Fruit fly (Drosophila melanogaster) whole organism, wandering third instar larva: ENCODE results near the gene Jon99Ciii.
A peak's percentile ranks its signal among the peaks of the same experiment; 100 is the strongest.

Source experiments
- Dif ChIP-seq: fragments of 200-275, 200-300 bp; sonication (Bioruptor generic); optimal IDR thresholded peaks from 2 replicates; lab custom pipeline; 2018; ENCODE audit warnings: missing biosample characterization, missing genetic modification characterization; ENCODE audit not compliant: partially characterized antibody
- dmrt93B ChIP-seq: fragments of 200-800 bp; sonication (Bioruptor generic); optimal IDR thresholded peaks from 2 replicates; lab custom pipeline; 2018; ENCODE audit warnings: missing biosample characterization, mild to moderate bottlenecking, missing genetic modification characterization
- h ChIP-seq: fragments of 200-800 bp; sonication (Bioruptor generic); optimal IDR thresholded peaks from 3 replicates; lab custom pipeline; 2016; ENCODE audit warnings: missing biosample characterization, mild to moderate bottlenecking, missing genetic modification characterization

- TF ChIP-seq h (GFP tag; lab: Kevin White, UChicago) (no peak), dmrt93B (no peak), Dif (GFP tag; lab: Kevin White, UChicago) (peak; percentile 29)
Measured at dm6 chr3R:29903775-29904356, 18.1 kb upstream of the Jon99Ciii start, which contains the start of gene CG15517.
